Worm (Caenorhabditis elegans): ENCODE results near the gene ptrg-1.

DNA sequence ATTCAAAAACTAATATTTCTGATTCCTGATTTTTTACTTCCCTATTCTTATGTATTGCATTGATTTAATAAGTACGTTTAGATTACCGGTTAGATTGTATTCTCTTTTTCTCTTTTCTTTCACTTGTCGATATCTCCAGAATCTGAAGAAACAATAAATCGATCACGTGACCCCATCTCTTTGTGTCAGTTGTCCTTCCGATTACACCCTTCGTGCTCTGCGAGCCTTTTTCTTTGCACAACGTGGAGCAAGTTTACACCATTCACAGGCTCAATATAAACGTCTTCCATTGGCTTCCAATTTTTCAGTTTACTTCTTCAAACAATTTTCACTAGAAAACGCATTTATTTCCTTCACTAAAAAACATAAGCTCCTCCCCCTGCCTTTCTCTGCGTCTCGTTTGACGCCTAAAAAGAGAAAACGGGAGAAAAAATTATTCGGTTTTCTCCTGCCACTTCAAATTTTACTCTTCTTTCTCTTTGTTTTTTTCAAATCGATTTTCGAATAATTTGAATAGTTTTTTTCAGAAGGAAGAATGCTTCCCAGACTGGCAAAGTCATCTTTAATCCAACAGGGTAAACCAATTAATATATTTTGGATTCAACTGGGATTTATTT is 14.0 kb downstream of the ptrg-1 start, which contains the start of gene gta-1:
- no peak for TF ChIP-seq Y79H2A.3 (GFP tag; conservative IDR thresholded peaks at IDR 0.05)
- TF ChIP-seq hmg-1.2 (GFP tag; IDR thresholded peaks at IDR 0.05) = no peak
- no peak for TF ChIP-seq T26A5.8 (tag; optimal IDR thresholded peaks at IDR 0.05)
- no peak for TF ChIP-seq lin-40 (tag; optimal IDR thresholded peaks at IDR 0.05)
- TF ChIP-seq nhr-27 (tag; optimal IDR thresholded peaks at IDR 0.05) = no peak
- no peak for TF ChIP-seq B0035.1 (tag; optimal IDR thresholded peaks at IDR 0.05)
- no peak for TF ChIP-seq sdz-38 (tag; optimal IDR thresholded peaks at IDR 0.05)
- TF ChIP-seq snpc-4 (GFP tag; optimal IDR thresholded peaks at IDR 0.05) = no peak
- no peak for TF ChIP-seq snpc-4 (tag; optimal IDR thresholded peaks at IDR 0.05)
- TF ChIP-seq ceh-100 (GFP tag; IDR thresholded peaks at IDR 0.05) = no peak
- TF ChIP-seq ztf-28 (GFP tag; IDR thresholded peaks at IDR 0.05) = no peak
- no peak for TF ChIP-seq madf-3 (GFP tag; IDR thresholded peaks at IDR 0.05)
- no peak for TF ChIP-seq let-526 (GFP tag; IDR thresholded peaks at IDR 0.05)

Data from whole organism, young adult.